Worm (Caenorhabditis elegans): ENCODE results near the gene cox-14.
A peak's percentile ranks its signal among the peaks of the same experiment; 100 is the strongest.

DNA sequence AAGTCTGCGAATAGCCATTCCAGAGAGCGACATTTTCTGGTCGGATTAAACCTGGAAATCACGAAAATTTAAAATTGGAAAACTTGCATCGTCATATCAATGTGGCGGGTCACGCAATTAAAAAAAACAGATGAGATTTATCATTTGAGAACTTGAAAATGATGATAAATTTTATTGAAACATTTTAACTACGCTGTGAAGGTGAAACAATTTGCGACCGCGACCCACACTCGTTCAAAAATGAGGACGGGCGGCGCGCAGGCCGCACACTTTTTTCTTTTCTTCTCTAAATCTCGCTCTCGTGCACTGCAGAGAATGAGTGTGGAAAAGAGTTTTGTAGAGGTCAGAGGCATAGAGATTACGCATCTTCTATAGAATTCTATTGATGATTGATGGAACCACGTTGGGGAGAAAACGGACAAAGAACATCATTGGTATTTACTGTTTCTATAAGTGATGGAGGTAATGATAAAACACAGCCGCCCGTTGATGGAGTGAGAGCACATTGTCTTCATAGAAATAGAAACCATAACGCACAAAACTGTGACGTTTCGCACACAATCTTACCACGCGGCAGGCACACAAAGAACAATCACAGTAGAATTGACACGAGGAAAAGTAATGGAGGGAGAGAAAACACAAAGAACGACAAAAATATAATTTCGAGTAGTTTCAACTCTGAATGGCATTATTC is 2.0 kb upstream of the cox-14 start, which contains the start of gene cts-1:
- TF ChIP-seq tbx-2 (tag; optimal IDR thresholded peaks at IDR 0.05) (peak; percentile 74), ceh-34 (tag; optimal IDR thresholded peaks at IDR 0.05) (no peak), pag-3 (tag; optimal IDR thresholded peaks at IDR 0.05; ENCODE audit: borderline replicate concordance) (no peak), syd-9 (tag; optimal IDR thresholded peaks at IDR 0.05) (no peak), ztf-16 (tag; optimal IDR thresholded peaks at IDR 0.05) (no peak)
